Worm (Caenorhabditis elegans) whole organism, L3 larva: ENCODE results near the gene T23F6.2.

Experiments
- aly-2 ChIP-seq: fragments of 150-350 bp; optimal IDR thresholded peaks from 2 replicates; lab custom pipeline; 2014; ENCODE audit warnings: missing biosample characterization, missing genetic modification characterization
- ceh-28 ChIP-seq: fragments of 150-350 bp; optimal IDR thresholded peaks from 2 replicates; lab custom pipeline; 2014; ENCODE audit warnings: missing biosample characterization, missing genetic modification reagents, missing genetic modification characterization
- ceh-82 ChIP-seq: fragments of 150-350 bp; optimal IDR thresholded peaks from 2 replicates; lab custom pipeline; 2014; ENCODE audit warnings: missing biosample characterization, missing genetic modification characterization
- ceh-9 ChIP-seq: sonication (generic microtip); optimal IDR thresholded peaks from 2 replicates; lab custom pipeline; 2018; ENCODE audit warnings: missing biosample characterization, missing genetic modification characterization
- daf-12 ChIP-seq: fragments of 150-350 bp; optimal IDR thresholded peaks from 2 replicates; lab custom pipeline; 2014; ENCODE audit warnings: missing biosample characterization, missing genetic modification reagents, missing genetic modification characterization
- egl-27 ChIP-seq: sonication (generic microtip); optimal IDR thresholded peaks from 4 replicates; lab custom pipeline; 2017; ENCODE audit warnings: missing biosample characterization, missing genetic modification reagents, missing genetic modification characterization
- elt-1 ChIP-seq: fragments of 150-350 bp; optimal IDR thresholded peaks from 2 replicates; lab custom pipeline; 2014; ENCODE audit warnings: missing biosample characterization, missing genetic modification characterization
- elt-2 ChIP-seq: sonication (generic microtip); optimal IDR thresholded peaks from 2 replicates; lab custom pipeline; 2016; ENCODE audit warnings: missing genetic modification reagents, mild to moderate bottlenecking, missing genetic modification characterization, missing compliant biosample characterization
- elt-3 ChIP-seq, 3 experiments: fragments of 150-350 bp in 1 of 3; sonication (generic microtip) in 2 of 3; optimal IDR thresholded peaks; 2 replicates in 2 of 3; 4 replicates in 1 of 3; lab custom pipeline; 2014 to 2017; ENCODE audit warnings: missing biosample characterization in 3 of 3, missing genetic modification characterization in 3 of 3
- eor-1 ChIP-seq, 2 experiments: fragments of 150-350 bp; optimal IDR thresholded peaks; 2 replicates each; lab custom pipeline; 2014 to 2018; ENCODE audit warnings: missing biosample characterization in 2 of 2, missing genetic modification characterization in 2 of 2
- fkh-10 ChIP-seq: sonication (generic microtip); optimal IDR thresholded peaks from 2 replicates; lab custom pipeline; 2017; ENCODE audit warnings: missing biosample characterization, missing genetic modification reagents, missing genetic modification characterization
- fos-1 ChIP-seq: fragments of 150-350 bp; optimal IDR thresholded peaks from 2 replicates; lab custom pipeline; 2014; ENCODE audit warnings: missing biosample characterization, missing genetic modification characterization
- hmg-11 ChIP-seq: sonication (generic microtip); optimal IDR thresholded peaks from 2 replicates; lab custom pipeline; 2016; ENCODE audit warnings: missing genetic modification characterization, missing compliant biosample characterization
- lin-15B ChIP-seq: fragments of 150-350 bp; optimal IDR thresholded peaks from 2 replicates; lab custom pipeline; 2014; ENCODE audit warnings: missing biosample characterization, missing genetic modification characterization
- lin-39 ChIP-seq: fragments of 150-350 bp; optimal IDR thresholded peaks from 2 replicates; lab custom pipeline; 2018; ENCODE audit warnings: missing biosample characterization, missing genetic modification reagents, missing genetic modification characterization
- lsy-12 ChIP-seq: sonication (generic microtip); optimal IDR thresholded peaks from 2 replicates; lab custom pipeline; 2016; ENCODE audit warnings: mild to moderate bottlenecking, missing genetic modification characterization, missing compliant biosample characterization
- mdl-1 ChIP-seq: fragments of 150-350 bp; optimal IDR thresholded peaks from 2 replicates; lab custom pipeline; 2014; ENCODE audit warnings: missing biosample characterization, missing genetic modification characterization
- mml-1 ChIP-seq: fragments of 150-350 bp; sonication (generic microtip); optimal IDR thresholded peaks from 3 replicates; lab custom pipeline; 2014; ENCODE audit warnings: missing biosample characterization, missing genetic modification characterization
- nhr-11 ChIP-seq: fragments of 150-350 bp; optimal IDR thresholded peaks from 2 replicates; lab custom pipeline; 2014; ENCODE audit warnings: missing biosample characterization, missing genetic modification characterization
- nhr-12 ChIP-seq: fragments of 150-350 bp; optimal IDR thresholded peaks from 2 replicates; lab custom pipeline; 2014; ENCODE audit warnings: missing biosample characterization, missing genetic modification characterization
- nhr-23 ChIP-seq: fragments of 150-350 bp; optimal IDR thresholded peaks from 2 replicates; lab custom pipeline; 2014; ENCODE audit warnings: missing biosample characterization, missing genetic modification reagents, missing genetic modification characterization
- nhr-237 ChIP-seq: fragments of 150-350 bp; optimal IDR thresholded peaks from 2 replicates; lab custom pipeline; 2014; ENCODE audit warnings: missing biosample characterization, missing genetic modification characterization
- nhr-25 ChIP-seq: sonication (generic microtip); optimal IDR thresholded peaks from 2 replicates; lab custom pipeline; 2017; ENCODE audit warnings: missing biosample characterization, missing genetic modification characterization
- nhr-28 ChIP-seq: fragments of 150-350 bp; optimal IDR thresholded peaks from 2 replicates; lab custom pipeline; 2014; ENCODE audit warnings: missing biosample characterization, missing genetic modification characterization
- nhr-43 ChIP-seq: sonication (generic microtip); optimal IDR thresholded peaks from 2 replicates; lab custom pipeline; 2016; ENCODE audit warnings: mild to moderate bottlenecking, missing genetic modification characterization, missing compliant biosample characterization; ENCODE audit not compliant: poor library complexity, severe bottlenecking
- nhr-67 ChIP-seq: fragments of 150-350 bp; optimal IDR thresholded peaks from 2 replicates; lab custom pipeline; 2014; ENCODE audit warnings: missing biosample characterization, missing genetic modification characterization
- nhr-76 ChIP-seq: fragments of 150-350 bp; sonication (generic microtip); optimal IDR thresholded peaks from 5 replicates; lab custom pipeline; 2014; ENCODE audit warnings: missing biosample characterization, missing genetic modification characterization
- nhr-77 ChIP-seq: fragments of 150-350 bp; optimal IDR thresholded peaks from 2 replicates; lab custom pipeline; 2014; ENCODE audit warnings: missing biosample characterization, missing genetic modification characterization
- pha-4 ChIP-seq: fragments of 150-350 bp; optimal IDR thresholded peaks from 2 replicates; lab custom pipeline; 2014; ENCODE audit warnings: missing biosample characterization, missing genetic modification reagents, missing genetic modification characterization
- pqm-1 ChIP-seq: fragments of 150-350 bp; optimal IDR thresholded peaks from 2 replicates; lab custom pipeline; 2017; ENCODE audit warnings: missing biosample characterization, missing genetic modification characterization, inconsistent platforms
- sea-2 ChIP-seq: fragments of 150-350 bp; sonication (generic microtip); optimal IDR thresholded peaks from 4 replicates; lab custom pipeline; 2014; ENCODE audit warnings: missing biosample characterization, missing genetic modification reagents, missing genetic modification characterization
- skn-1 ChIP-seq: fragments of 150-350 bp; optimal IDR thresholded peaks from 2 replicates; lab custom pipeline; 2014; ENCODE audit warnings: missing biosample characterization, missing genetic modification characterization
- tbx-2 ChIP-seq: sonication (generic microtip); optimal IDR thresholded peaks from 2 replicates; lab custom pipeline; 2016; ENCODE audit warnings: mild to moderate bottlenecking, missing genetic modification characterization, missing compliant biosample characterization
- unc-39 ChIP-seq: sonication (generic microtip); optimal IDR thresholded peaks from 4 replicates; lab custom pipeline; 2017; ENCODE audit warnings: missing biosample characterization, missing genetic modification characterization
- unc-62 ChIP-seq: fragments of 150-350 bp; sonication (generic microtip); optimal IDR thresholded peaks from 4 replicates; lab custom pipeline; 2014; ENCODE audit warnings: missing biosample characterization, missing genetic modification reagents, missing genetic modification characterization
- ztf-11 ChIP-seq: fragments of 150-350 bp; optimal IDR thresholded peaks from 2 replicates; lab custom pipeline; 2014; ENCODE audit warnings: missing biosample characterization, missing genetic modification characterization
- ztf-4 ChIP-seq: fragments of 150-350 bp; optimal IDR thresholded peaks from 2 replicates; lab custom pipeline; 2014; ENCODE audit warnings: missing biosample characterization, missing genetic modification characterization

Gene T23F6.2

ce11 chrIV:12743680-12744079 is 22.5 kb downstream of the T23F6.2 start:
- TF ChIP-seq unc-62 (no peak), nhr-43 (tag; lab: Kevin White, UChicago) (no peak), mml-1 (no peak), ceh-82 (tag; lab: Kevin White, UChicago) (no peak), pha-4 (tag; lab: Kevin White, UChicago) (no peak), elt-1 (tag; lab: Kevin White, UChicago) (no peak), nhr-28 (no peak), pqm-1 (tag; lab: Kevin White, UChicago) (no peak), ceh-28 (tag; lab: Kevin White, UChicago) (no peak), unc-39 (tag; lab: Kevin White, UChicago) (no peak), ceh-9 (tag; lab: Kevin White, UChicago) (no peak), nhr-12 (tag; lab: Kevin White, UChicago) (no peak), mdl-1 (tag; lab: Kevin White, UChicago) (no peak), hmg-11 (tag; lab: Kevin White, UChicago) (no peak), nhr-237 (tag; lab: Kevin White, UChicago) (no peak), lsy-12 (tag; lab: Kevin White, UChicago) (no peak), nhr-23 (tag; lab: Kevin White, UChicago) (no peak), elt-3 (tag; optimal IDR thresholded peaks at IDR 0.05; lab: Kevin White, UChicago) (no peak)

ce11 chrIV:12744713-12745112 is 23.6 kb downstream of the T23F6.2 start, which contains the start of gene C36H8.1:
Gene C36H8.1, minus strand, starts transcription at chrIV:12744813.
- TF ChIP-seq unc-39 (tag; lab: Kevin White, UChicago): no peak
- no peak for TF ChIP-seq ztf-4
- TF ChIP-seq nhr-11 (tag; lab: Kevin White, UChicago): no peak
- TF ChIP-seq nhr-28: no peak
- no peak for TF ChIP-seq nhr-237 (tag; lab: Kevin White, UChicago)
- no peak for TF ChIP-seq nhr-23 (tag; lab: Kevin White, UChicago)
- no peak for TF ChIP-seq nhr-76 (tag; lab: Kevin White, UChicago)
- TF ChIP-seq fkh-10 (GFP tag; lab: Kevin White, UChicago): no peak
- TF ChIP-seq mdl-1 (tag; lab: Kevin White, UChicago): no peak
- no peak for TF ChIP-seq skn-1 (tag; lab: Kevin White, UChicago)
- TF ChIP-seq ztf-11 (tag; lab: Kevin White, UChicago): no peak
- no peak for TF ChIP-seq nhr-77 (tag; lab: Kevin White, UChicago)
- TF ChIP-seq daf-12 (tag; lab: Kevin White, UChicago): no peak
- no peak for TF ChIP-seq lin-39 (tag; lab: Kevin White, UChicago)
- TF ChIP-seq lsy-12 (tag; lab: Kevin White, UChicago): no peak

ce11 chrIV:12746284-12746683 is 25.1 kb downstream of the T23F6.2 start, which contains the start of gene inx-6:
Gene inx-6, plus strand, starts transcription at chrIV:12746584.
- TF ChIP-seq nhr-67 (tag; lab: Kevin White, UChicago) (no peak), nhr-77 (tag; lab: Kevin White, UChicago) (no peak), mml-1 (no peak), lin-39 (tag; lab: Kevin White, UChicago) (no peak), ztf-11 (tag; lab: Kevin White, UChicago) (no peak), fos-1 (tag; lab: Kevin White, UChicago) (no peak), nhr-25 (tag; lab: Kevin White, UChicago) (no peak), pha-4 (tag; lab: Kevin White, UChicago) (peak; percentile 47), elt-1 (tag; lab: Kevin White, UChicago) (no peak)

- no peak for TF ChIP-seq tbx-2
- TF ChIP-seq lin-15B (tag; lab: Kevin White, UChicago): no peak
- TF ChIP-seq elt-1 (tag; lab: Kevin White, UChicago): no peak
- TF ChIP-seq ceh-82 (tag; lab: Kevin White, UChicago): no peak
- TF ChIP-seq elt-2 (tag; lab: Kevin White, UChicago): no peak
- TF ChIP-seq mml-1: no peak
- no peak for TF ChIP-seq fos-1 (tag; lab: Kevin White, UChicago)
- TF ChIP-seq ztf-11 (tag; lab: Kevin White, UChicago): no peak
- no peak for TF ChIP-seq unc-39 (tag; lab: Kevin White, UChicago)
- no peak for TF ChIP-seq sea-2 (GFP tag; lab: Kevin White, UChicago)
- no peak for TF ChIP-seq nhr-25 (tag; lab: Kevin White, UChicago)
- no peak for TF ChIP-seq hmg-11 (tag; lab: Kevin White, UChicago)
- TF ChIP-seq aly-2 (tag; lab: Kevin White, UChicago): no peak
- no peak for TF ChIP-seq eor-1 (tag; optimal IDR thresholded peaks at IDR 0.05; lab: Kevin White, UChicago)
- no peak for TF ChIP-seq egl-27 (tag; lab: Kevin White, UChicago)
- TF ChIP-seq, all 47 proteins: peak for 0
These were observed 27.6 kb downstream of the T23F6.2 start for ce11 chrIV:12748760-12749159.
